Worm (Caenorhabditis elegans) whole organism, midembryonic: ENCODE data around the gene Y54G2A.40.
A peak's percentile ranks its signal among the peaks of the same experiment; 100 is the strongest.

Source experiments
- T22C8.4 ChIP-seq: fragments of 200-800 bp; sonication (Bioruptor generic); IDR thresholded peaks from 2 replicates; pipeline ENCODE4 v1.3.6; 2022; ENCODE audit warnings: missing genetic modification characterization, missing compliant biosample characterization
- cog-1 ChIP-seq: sonication (generic microtip); optimal IDR thresholded peaks from 2 replicates; lab custom pipeline; 2016; ENCODE audit warnings: missing genetic modification characterization, missing compliant biosample characterization
- flt-1 ChIP-seq: fragments of 200-800 bp; sonication (Bioruptor generic); IDR thresholded peaks from 2 replicates; pipeline ENCODE4 v1.3.6; 2022; ENCODE audit warnings: missing genetic modification characterization, missing compliant biosample characterization
- ref-1 ChIP-seq: fragments of 200-800 bp; sonication (Bioruptor generic); conservative IDR thresholded peaks from 2 replicates; pipeline ENCODE4 v1.3.6; 2022; ENCODE audit warnings: missing genetic modification reagents, missing genetic modification characterization, missing compliant biosample characterization
- tab-1 ChIP-seq: fragments of 200-800 bp; sonication (Bioruptor generic); IDR thresholded peaks from 2 replicates; pipeline ENCODE4 v1.3.6; 2022; ENCODE audit warnings: missing genetic modification characterization, missing compliant biosample characterization
- ztf-23 ChIP-seq: fragments of 200-800 bp; sonication (Bioruptor generic); IDR thresholded peaks from 2 replicates; pipeline ENCODE4 v1.3.6; 2022; ENCODE audit warnings: missing genetic modification reagents, missing genetic modification characterization, missing compliant biosample characterization
- ztf-29 ChIP-seq: fragments of 200-800 bp; sonication (Bioruptor generic); IDR thresholded peaks from 2 replicates; pipeline ENCODE4 v1.3.6; 2022; ENCODE audit warnings: missing genetic modification reagents, missing genetic modification characterization, missing compliant biosample characterization

DNA sequence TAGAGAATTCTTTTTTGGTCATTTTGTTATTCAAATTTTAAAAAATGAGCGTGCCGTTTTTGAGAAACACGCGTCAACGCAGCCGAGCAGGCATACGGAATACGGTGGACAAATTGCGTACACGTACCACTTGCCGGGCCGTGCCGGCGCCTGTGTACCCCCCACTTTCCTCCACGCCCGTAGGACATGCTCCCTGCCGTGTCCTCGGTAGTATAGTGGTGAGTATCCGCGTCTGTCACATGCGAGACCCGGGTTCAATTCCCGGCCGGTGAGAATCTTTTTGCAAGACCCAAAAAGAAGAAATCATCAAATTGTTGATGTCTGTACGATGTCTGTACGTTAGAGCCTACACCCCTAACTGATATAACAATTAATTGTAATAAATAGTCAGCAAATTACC, 38.1 kb upstream of the Y54G2A.40 start:
- TF ChIP-seq tab-1 (0 out of 2 replicates have a peak, but pooled peaks have one; percentile 58), flt-1 (peak; percentile 44; the same call in 1 of the 2 replicates), cog-1 (tag; lab: Kevin White, UChicago) (no peak), ztf-23 (GFP tag; lab: Robert Waterston, UW) (no peak; the same call in 1 of the 2 replicates), ztf-29 (no peak), ref-1 (no peak), T22C8.4 (GFP tag; lab: Robert Waterston, UW) (no peak)
